Worm (Caenorhabditis elegans) whole organism, L4 larva: Measurements from ENCODE around the gene F49C12.11.

Source experiments
- D1046.2 ChIP-seq: fragments of 200-800 bp; sonication (Bioruptor generic); IDR thresholded peaks from 2 replicates; pipeline ENCODE4 v1.3.6; 2022; ENCODE audit warnings: missing genetic modification characterization, missing compliant biosample characterization
- F26F4.8 ChIP-seq: fragments of 200-800 bp; sonication (Bioruptor generic); conservative IDR thresholded peaks from 2 replicates; pipeline ENCODE4 v1.3.6; 2022; ENCODE audit warnings: missing genetic modification characterization, missing compliant biosample characterization
- F37D6.2 ChIP-seq: sonication (generic microtip); optimal IDR thresholded peaks from 2 replicates; lab custom pipeline; 2016; ENCODE audit warnings: mild to moderate bottlenecking, missing genetic modification characterization, missing compliant biosample characterization
- T26A8.4 ChIP-seq: fragments of 200-800 bp; sonication (Bioruptor generic); IDR thresholded peaks from 2 replicates; pipeline ENCODE4 v1.3.6; 2022; ENCODE audit warnings: missing genetic modification characterization, missing compliant biosample characterization
- Y48G9A.11 ChIP-seq: fragments of 200-800 bp; sonication (Bioruptor generic); IDR thresholded peaks from 2 replicates; pipeline ENCODE4 v1.3.6; 2022; ENCODE audit warnings: missing genetic modification reagents, missing genetic modification characterization, missing compliant biosample characterization
- Y75B8A.6 ChIP-seq: fragments of 200-800 bp; sonication (Bioruptor generic); IDR thresholded peaks from 2 replicates; pipeline ENCODE4 v1.3.6; 2022; ENCODE audit warnings: missing genetic modification reagents, missing genetic modification characterization, missing compliant biosample characterization
- arid-1 ChIP-seq: fragments of 200-800 bp; sonication (Bioruptor generic); conservative IDR thresholded peaks from 2 replicates; pipeline ENCODE4 v1.3.6; 2022; ENCODE audit warnings: missing genetic modification reagents, missing genetic modification characterization, missing compliant biosample characterization
- ceh-82 ChIP-seq: sonication (generic microtip); optimal IDR thresholded peaks from 2 replicates; lab custom pipeline; 2017; ENCODE audit warnings: missing biosample characterization, missing genetic modification characterization
- ces-1 ChIP-seq: fragments of 150-350 bp; sonication (generic microtip); optimal IDR thresholded peaks from 4 replicates; lab custom pipeline; 2014; ENCODE audit warnings: missing biosample characterization, missing genetic modification reagents, missing genetic modification characterization
- cey-2 ChIP-seq: sonication (generic microtip); optimal IDR thresholded peaks from 3 replicates; lab custom pipeline; 2017; ENCODE audit warnings: missing genetic modification characterization, mild to moderate bottlenecking, missing compliant biosample characterization, antibody characterized with exemption, borderline replicate concordance; ENCODE audit not compliant: insufficient read depth
- daf-16 ChIP-seq, 3 experiments: sonication (generic microtip); optimal IDR thresholded peaks; 2 replicates each; lab custom pipeline; 2016 to 2017; ENCODE audit warnings: missing genetic modification characterization in 3 of 3, missing genetic modification reagents in 3 of 3, mild to moderate bottlenecking in 2 of 3, missing compliant biosample characterization in 2 of 3, missing biosample characterization in 1 of 3, moderate library complexity in 1 of 3
- dmd-8 ChIP-seq: fragments of 200-800 bp; sonication (Bioruptor generic); IDR thresholded peaks from 2 replicates; pipeline ENCODE4 v1.3.6; 2022; ENCODE audit warnings: missing genetic modification characterization, missing compliant biosample characterization
- dmd-9 ChIP-seq: fragments of 200-800 bp; sonication (Bioruptor generic); IDR thresholded peaks from 2 replicates; pipeline ENCODE4 v1.3.6; 2022; ENCODE audit warnings: missing genetic modification reagents, missing genetic modification characterization, missing compliant biosample characterization
- dpl-1 ChIP-seq: fragments of 150-350 bp; optimal IDR thresholded peaks from 2 replicates; lab custom pipeline; 2014; ENCODE audit warnings: missing biosample characterization, missing genetic modification reagents, missing genetic modification characterization
- duxl-1 ChIP-seq: sonication (generic microtip); optimal IDR thresholded peaks from 2 replicates; lab custom pipeline; 2016; ENCODE audit warnings: mild to moderate bottlenecking, missing genetic modification characterization, moderate library complexity, missing compliant biosample characterization; ENCODE audit not compliant: poor library complexity
- egl-27 ChIP-seq: sonication (generic microtip); optimal IDR thresholded peaks from 3 replicates; lab custom pipeline; 2017; ENCODE audit warnings: missing biosample characterization, missing genetic modification reagents, missing genetic modification characterization
- fkh-10 ChIP-seq: fragments of 150-350 bp; optimal IDR thresholded peaks from 2 replicates; lab custom pipeline; 2014; ENCODE audit warnings: missing biosample characterization, missing genetic modification reagents, missing genetic modification characterization
- fos-1 ChIP-seq: fragments of 150-350 bp; optimal IDR thresholded peaks from 2 replicates; lab custom pipeline; 2014; ENCODE audit warnings: missing biosample characterization, missing genetic modification characterization
- gei-8 ChIP-seq: fragments of 200-800 bp; sonication (Bioruptor generic); optimal IDR thresholded peaks from 2 replicates; lab custom pipeline; 2018; ENCODE audit warnings: mild to moderate bottlenecking, missing genetic modification characterization, missing compliant biosample characterization
- hlh-30 ChIP-seq: sonication (generic microtip); optimal IDR thresholded peaks from 2 replicates; lab custom pipeline; 2017; ENCODE audit warnings: antibody characterized with exemption, mild to moderate bottlenecking, missing genetic modification characterization, missing compliant biosample characterization; ENCODE audit not compliant: insufficient read depth
- hmg-1.1 ChIP-seq: fragments of 200-800 bp; sonication (Bioruptor generic); IDR thresholded peaks from 2 replicates; pipeline ENCODE4 v1.3.6; 2022; ENCODE audit warnings: missing genetic modification reagents, missing genetic modification characterization, missing compliant biosample characterization
- lim-7 ChIP-seq: fragments of 200-800 bp; sonication (Bioruptor generic); IDR thresholded peaks from 2 replicates; pipeline ENCODE4 v1.3.6; 2022; ENCODE audit warnings: missing genetic modification characterization, missing compliant biosample characterization
- lin-29 ChIP-seq: fragments of 200-800 bp; sonication (Bioruptor generic); IDR thresholded peaks from 2 replicates; pipeline ENCODE4 v1.3.6; 2022; ENCODE audit warnings: missing genetic modification reagents, missing genetic modification characterization, missing compliant biosample characterization
- lin-38 ChIP-seq: fragments of 200-800 bp; sonication (Bioruptor generic); IDR thresholded peaks from 2 replicates; pipeline ENCODE4 v1.3.6; 2022; ENCODE audit warnings: missing genetic modification reagents, missing genetic modification characterization, missing compliant biosample characterization
- lir-3 ChIP-seq: sonication (generic microtip); optimal IDR thresholded peaks from 2 replicates; lab custom pipeline; 2016; ENCODE audit warnings: mild to moderate bottlenecking, missing genetic modification characterization, missing compliant biosample characterization
- mdl-1 ChIP-seq, 2 experiments: fragments of 150-350 bp in 1 of 2; sonication (generic microtip) in 1 of 2; optimal IDR thresholded peaks; 2 replicates each; lab custom pipeline; 2014 to 2017; ENCODE audit warnings: missing biosample characterization in 2 of 2, missing genetic modification characterization in 2 of 2
- mdt-29 ChIP-seq: fragments of 200-800 bp; sonication (Bioruptor generic); IDR thresholded peaks from 2 replicates; pipeline ENCODE4 v1.3.6; 2022; ENCODE audit warnings: missing genetic modification reagents, missing genetic modification characterization, missing compliant biosample characterization
- mep-1 ChIP-seq: fragments of 150-350 bp; sonication (generic microtip); optimal IDR thresholded peaks from 3 replicates; lab custom pipeline; 2014; ENCODE audit warnings: missing biosample characterization, missing genetic modification characterization
- mes-2 ChIP-seq: sonication (generic microtip); optimal IDR thresholded peaks from 2 replicates; lab custom pipeline; 2016; ENCODE audit warnings: missing genotype, mild to moderate bottlenecking, missing genetic modification characterization, missing compliant biosample characterization; ENCODE audit not compliant: poor library complexity, severe bottlenecking
- nhr-10 ChIP-seq: fragments of 150-350 bp; optimal IDR thresholded peaks from 2 replicates; lab custom pipeline; 2014; ENCODE audit warnings: missing biosample characterization, missing genetic modification characterization
- nhr-102 ChIP-seq: sonication (generic microtip); optimal IDR thresholded peaks from 2 replicates; lab custom pipeline; 2016; ENCODE audit warnings: mild to moderate bottlenecking, missing genetic modification characterization, moderate library complexity, missing compliant biosample characterization
- nhr-28 ChIP-seq: fragments of 150-350 bp; optimal IDR thresholded peaks from 2 replicates; lab custom pipeline; 2014; ENCODE audit warnings: missing biosample characterization, missing genetic modification characterization
- nhr-41 ChIP-seq: fragments of 200-800 bp; sonication (Bioruptor generic); IDR thresholded peaks from 2 replicates; pipeline ENCODE4 v1.3.6; 2022; ENCODE audit warnings: missing genetic modification reagents, missing genetic modification characterization, missing compliant biosample characterization
- nhr-42 ChIP-seq: fragments of 200-800 bp; sonication (Bioruptor generic); IDR thresholded peaks from 2 replicates; pipeline ENCODE4 v1.3.6; 2022; ENCODE audit warnings: missing genetic modification characterization, missing compliant biosample characterization
- nhr-77 ChIP-seq: fragments of 150-350 bp; optimal IDR thresholded peaks from 2 replicates; lab custom pipeline; 2014; ENCODE audit warnings: missing biosample characterization, missing genetic modification characterization
- pqm-1 ChIP-seq: sonication (generic microtip); optimal IDR thresholded peaks from 2 replicates; lab custom pipeline; 2017; ENCODE audit warnings: missing biosample characterization, missing genetic modification characterization
- sdz-12 ChIP-seq: fragments of 200-800 bp; sonication (Bioruptor generic); optimal IDR thresholded peaks from 2 replicates; lab custom pipeline; 2018; ENCODE audit warnings: mild to moderate bottlenecking, missing genetic modification characterization, missing compliant biosample characterization
- skn-1 ChIP-seq: fragments of 150-350 bp; optimal IDR thresholded peaks from 2 replicates; lab custom pipeline; 2014; ENCODE audit warnings: missing biosample characterization, missing genetic modification characterization
- snpc-1.2 ChIP-seq: fragments of 200-800 bp; sonication (Bioruptor generic); IDR thresholded peaks from 2 replicates; pipeline ENCODE4 v1.3.6; 2022; ENCODE audit warnings: missing genetic modification reagents, missing genetic modification characterization, missing compliant biosample characterization
- tra-1 ChIP-seq: fragments of 200-800 bp; sonication (Bioruptor generic); IDR thresholded peaks from 2 replicates; pipeline ENCODE4 v1.3.6; 2022; ENCODE audit warnings: missing genetic modification reagents, missing genetic modification characterization, missing compliant biosample characterization
- unc-130 ChIP-seq: sonication (generic microtip); optimal IDR thresholded peaks from 2 replicates; lab custom pipeline; 2016; ENCODE audit warnings: missing genetic modification reagents, missing genetic modification characterization, missing compliant biosample characterization
- unc-62 ChIP-seq, 3 experiments: fragments of 150-350 bp in 1 of 3; sonication (generic microtip); optimal IDR thresholded peaks in 2 of 3; peaks in 1 of 3; 1 replicate in 1 of 3; 2 replicates in 2 of 3; lab custom pipeline; 2014 to 2017; ENCODE audit warnings: missing biosample characterization in 3 of 3, missing genetic modification characterization in 3 of 3, missing genetic modification reagents in 3 of 3, missing genotype in 1 of 3
- zfp-2 ChIP-seq: sonication (generic microtip); optimal IDR thresholded peaks from 2 replicates; lab custom pipeline; 2016; ENCODE audit warnings: mild to moderate bottlenecking, missing genetic modification characterization, missing compliant biosample characterization
- zfp-3 ChIP-seq: fragments of 200-800 bp; sonication (Bioruptor generic); conservative IDR thresholded peaks from 2 replicates; pipeline ENCODE4 v1.3.6; 2022; ENCODE audit warnings: missing genetic modification reagents, missing genetic modification characterization, missing compliant biosample characterization
- zip-11 ChIP-seq: fragments of 200-800 bp; sonication (Bioruptor generic); IDR thresholded peaks from 2 replicates; pipeline ENCODE4 v1.3.6; 2022; ENCODE audit warnings: missing genetic modification characterization, missing compliant biosample characterization
- zip-2 ChIP-seq: fragments of 150-350 bp; optimal IDR thresholded peaks from 2 replicates; lab custom pipeline; 2014; ENCODE audit warnings: missing biosample characterization, missing genetic modification characterization

F49C12.11 gene

DNA sequence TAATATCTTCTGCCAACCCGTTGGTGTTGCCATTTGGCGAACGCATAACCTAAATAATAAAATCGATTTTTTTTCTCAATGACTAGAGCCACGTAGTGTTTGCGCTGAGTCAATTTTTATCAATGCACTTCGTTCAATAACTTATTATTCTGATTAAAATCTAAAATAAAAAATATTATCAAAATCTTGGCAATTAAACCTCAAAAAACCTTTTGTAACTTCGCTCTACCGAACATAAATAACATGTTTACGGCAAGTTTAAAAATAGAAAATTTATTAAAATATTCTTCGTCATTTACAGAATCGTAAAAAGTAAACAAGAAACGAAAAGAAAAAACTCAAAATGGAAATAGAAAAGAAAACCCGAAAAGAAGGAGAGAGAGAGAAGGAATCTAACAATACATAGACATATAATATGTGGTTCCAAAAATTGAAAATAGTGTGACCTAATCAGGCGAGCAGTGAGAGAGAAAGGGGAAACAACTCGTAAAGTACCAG, 24.0 kb downstream of the F49C12.11 start, which contains the start of gene pigc-1:
pigc-1 (minus strand) TSS at position 51 of the 498 bp plus-strand sequence.
- no peak for TF ChIP-seq zfp-3 (GFP tag; lab: Robert Waterston, UW)
- TF ChIP-seq mep-1 (tag; lab: Kevin White, UChicago): peak; percentile 6
- TF ChIP-seq fkh-10: no peak
- peak; percentile 18; the same call in 1 of the 2 replicates for TF ChIP-seq Y48G9A.11 (GFP tag; lab: Robert Waterston, UW)
- TF ChIP-seq hlh-30 (tag; lab: Kevin White, UChicago): no peak
- no peak for TF ChIP-seq zip-2 (tag; lab: Kevin White, UChicago)
- TF ChIP-seq daf-16 (GFP tag; optimal IDR thresholded peaks at IDR 0.05; lab: Kevin White, UChicago): no peak
- TF ChIP-seq daf-16 (tag; optimal IDR thresholded peaks at IDR 0.05; lab: Kevin White, UChicago): peak; percentile 90
- no peak for TF ChIP-seq duxl-1
- no peak for TF ChIP-seq unc-130
- TF ChIP-seq sdz-12: no peak
- TF ChIP-seq F37D6.2 (tag; lab: Kevin White, UChicago): no peak
- no peak for TF ChIP-seq ceh-82 (tag; lab: Kevin White, UChicago)
- TF ChIP-seq nhr-102 (tag; lab: Kevin White, UChicago): no peak
- TF ChIP-seq mdl-1 (tag; optimal IDR thresholded peaks at IDR 0.05; lab: Kevin White, UChicago): no peak
- no peak for TF ChIP-seq cey-2 (tag; lab: Kevin White, UChicago)
- TF ChIP-seq mes-2: peak; percentile 10
- TF ChIP-seq dmd-8 (GFP tag; lab: Robert Waterston, UW): no peak
- TF ChIP-seq lir-3 (tag; lab: Kevin White, UChicago): no peak
- no peak for TF ChIP-seq nhr-10 (tag; lab: Kevin White, UChicago)
- TF ChIP-seq zip-11 (GFP tag; lab: Robert Waterston, UW): no peak
- no peak for TF ChIP-seq skn-1
- TF ChIP-seq ces-1: no peak
- TF ChIP-seq snpc-1.2 (GFP tag; lab: Robert Waterston, UW): no peak
- TF ChIP-seq fos-1 (tag; lab: Kevin White, UChicago): no peak
- TF ChIP-seq lin-38 (GFP tag; lab: Robert Waterston, UW): peak; percentile 38
- no peak for TF ChIP-seq zfp-2 (tag; lab: Kevin White, UChicago)
- TF ChIP-seq T26A8.4 (GFP tag; lab: Robert Waterston, UW): no peak
- TF ChIP-seq D1046.2 (GFP tag; lab: Robert Waterston, UW): no peak
- TF ChIP-seq tra-1 (GFP tag; lab: Robert Waterston, UW): no peak
- no peak for TF ChIP-seq pqm-1 (tag; lab: Kevin White, UChicago)
- no peak for TF ChIP-seq egl-27
- no peak for TF ChIP-seq dpl-1 (GFP tag; lab: Kevin White, UChicago)
- TF ChIP-seq nhr-42 (GFP tag; lab: Robert Waterston, UW): no peak
- TF ChIP-seq nhr-28 (tag; lab: Kevin White, UChicago): no peak
- TF ChIP-seq gei-8 (GFP tag; lab: Kevin White, UChicago): no peak
- no peak for TF ChIP-seq hmg-1.1 (GFP tag; lab: Robert Waterston, UW)
- no peak for TF ChIP-seq lin-29 (GFP tag; lab: Robert Waterston, UW)
- no peak for TF ChIP-seq Y75B8A.6 (GFP tag; lab: Robert Waterston, UW)
- TF ChIP-seq dmd-9 (GFP tag; lab: Robert Waterston, UW): no peak
- TF ChIP-seq mdt-29 (GFP tag; lab: Robert Waterston, UW): no peak
- no peak for TF ChIP-seq F26F4.8 (GFP tag; lab: Robert Waterston, UW)
- TF ChIP-seq nhr-41: no peak
- peak; percentile 31 for TF ChIP-seq nhr-77 (tag; lab: Kevin White, UChicago)
- TF ChIP-seq lim-7 (GFP tag; lab: Robert Waterston, UW): no peak
- no peak for TF ChIP-seq arid-1
- TF ChIP-seq unc-62 (GFP tag; optimal IDR thresholded peaks at IDR 0.05 in 1 of 2; lab: Kevin White, UChicago): no peak
- TF ChIP-seq unc-62 (tag; optimal IDR thresholded peaks at IDR 0.05; lab: Kevin White, UChicago): no peak
